Fruit fly (Drosophila melanogaster) whole organism, pupa: ENCODE data around the gene CG13614.

Source experiments
- CG10348 ChIP-seq: fragments of 200-800 bp; sonication (Bioruptor generic); IDR thresholded peaks from 2 replicates; pipeline ENCODE4 v1.3.6; 2022; ENCODE audit warnings: missing biosample characterization, missing genetic modification characterization
- CG12605 ChIP-seq: fragments of 200-800 bp; sonication (Bioruptor generic); IDR thresholded peaks from 2 replicates; pipeline ENCODE4 v1.3.6; 2022; ENCODE audit warnings: missing biosample characterization, missing genetic modification characterization
- CG13204 ChIP-seq: fragments of 200-800 bp; sonication (Bioruptor generic); optimal IDR thresholded peaks from 2 replicates; lab custom pipeline; 2018; ENCODE audit warnings: missing biosample characterization, mild to moderate bottlenecking, missing genetic modification characterization, moderate library complexity
- CG15710 ChIP-seq: fragments of 200-800 bp; sonication (Bioruptor generic); optimal IDR thresholded peaks from 2 replicates; lab custom pipeline; 2018; ENCODE audit warnings: missing biosample characterization, mild to moderate bottlenecking, missing genetic modification characterization, moderate library complexity
- CG4496 ChIP-seq: fragments of 200-800 bp; sonication (Bioruptor generic); IDR thresholded peaks from 3 replicates; pipeline ENCODE4 v1.3.6; 2022; ENCODE audit warnings: missing biosample characterization, missing genetic modification characterization
- CG8301 ChIP-seq: fragments of 200-800 bp; sonication (Bioruptor generic); optimal IDR thresholded peaks from 2 replicates; lab custom pipeline; 2018; ENCODE audit warnings: missing biosample characterization, mild to moderate bottlenecking, missing genetic modification characterization
- CG9948 ChIP-seq: fragments of 200-800 bp; sonication (Bioruptor generic); optimal IDR thresholded peaks from 2 replicates; lab custom pipeline; 2018; ENCODE audit warnings: missing biosample characterization, mild to moderate bottlenecking, missing genetic modification characterization, moderate library complexity
- EcR ChIP-seq: fragments of 200-800 bp; sonication (Bioruptor generic); optimal IDR thresholded peaks from 3 replicates; lab custom pipeline; 2019; ENCODE audit warnings: missing biosample characterization, missing genetic modification characterization, mild to moderate bottlenecking, moderate library complexity, missing genetic modification reagents
- Ets98B ChIP-seq: fragments of 200-800 bp; sonication (Bioruptor generic); IDR thresholded peaks from 2 replicates; pipeline ENCODE4 v1.3.6; 2022; ENCODE audit warnings: missing biosample characterization, missing genetic modification characterization
- Pif1A ChIP-seq: fragments of 200-800 bp; sonication (Bioruptor generic); optimal IDR thresholded peaks from 3 replicates; lab custom pipeline; 2016; ENCODE audit warnings: missing biosample characterization, missing genetic modification characterization
- Snoo ChIP-seq: fragments of 200-800 bp; sonication (Bioruptor generic); optimal IDR thresholded peaks from 3 replicates; lab custom pipeline; 2017; ENCODE audit warnings: missing biosample characterization, mild to moderate bottlenecking, missing genetic modification characterization, inconsistent platforms
- fd96Ca ChIP-seq: fragments of 200-800 bp; sonication (Bioruptor generic); IDR thresholded peaks from 3 replicates; pipeline ENCODE4 v1.3.6; 2022; ENCODE audit warnings: missing biosample characterization, missing genetic modification characterization
- gl ChIP-seq: fragments of 200-800 bp; sonication (Bioruptor generic); optimal IDR thresholded peaks from 2 replicates; lab custom pipeline; 2018; ENCODE audit warnings: missing biosample characterization, mild to moderate bottlenecking, missing genetic modification characterization

- TF ChIP-seq fd96Ca (GFP tag; lab: Robert Waterston, UW) (no peak), CG13204 (GFP tag; lab: Kevin White, UChicago) (no peak), gl (tag; lab: Kevin White, UChicago) (no peak), EcR (GFP tag; lab: Kevin White, UChicago) (no peak), Snoo (no peak), CG12605 (no peak), CG10348 (GFP tag; lab: Robert Waterston, UW) (no peak), CG8301 (no peak), CG4496 (no peak), CG15710 (no peak), Ets98B (GFP tag; lab: Robert Waterston, UW) (no peak), CG9948 (tag; lab: Kevin White, UChicago) (no peak), Pif1A (GFP tag; lab: Kevin White, UChicago) (no peak)
Measured at dm6 chr3R:24362838-24363237, 6.5 kb upstream of the CG13614 start, which contains the start of gene CG33340.
